Worm (Caenorhabditis elegans): ENCODE measurements around the gene toe-2.

toe-2 gene

ce11 chrII:6520103-6520502 is 1.1 kb downstream of the toe-2 start:
- TF ChIP-seq ztf-29 (GFP tag; IDR thresholded peaks at IDR 0.05): no peak
- TF ChIP-seq T22C8.4 (GFP tag; IDR thresholded peaks at IDR 0.05): no peak
- TF ChIP-seq med-1 (GFP tag; optimal IDR thresholded peaks at IDR 0.05; ENCODE audit: insufficient read depth): no peak
- no peak for TF ChIP-seq ztf-23 (GFP tag; IDR thresholded peaks at IDR 0.05)
- no peak for TF ChIP-seq tab-1 (GFP tag; IDR thresholded peaks at IDR 0.05)
- no peak for TF ChIP-seq cog-1 (tag; optimal IDR thresholded peaks at IDR 0.05)
- TF ChIP-seq ref-1 (GFP tag; conservative IDR thresholded peaks at IDR 0.05): no peak
- TF ChIP-seq flt-1 (GFP tag; IDR thresholded peaks at IDR 0.05): no peak
- TF ChIP-seq klf-2 (GFP tag; conservative IDR thresholded peaks at IDR 0.05): no peak

- no peak for TF ChIP-seq ref-1 (GFP tag; conservative IDR thresholded peaks at IDR 0.05)
- no peak for TF ChIP-seq klf-2 (GFP tag; conservative IDR thresholded peaks at IDR 0.05)
- TF ChIP-seq tab-1 (GFP tag; IDR thresholded peaks at IDR 0.05): no peak
Measured at ce11 chrII:6519703-6520102, 1.5 kb downstream of the toe-2 start.

ce11 chrII:6516276-6516675 is 4.9 kb downstream of the toe-2 start, which contains the start of gene C56E6.7:
Gene C56E6.7 (plus strand): TSS chrII:6516576.
- TF ChIP-seq ztf-29 (GFP tag; IDR thresholded peaks at IDR 0.05) (no peak), flt-1 (GFP tag; IDR thresholded peaks at IDR 0.05) (no peak), T22C8.4 (GFP tag; IDR thresholded peaks at IDR 0.05) (no peak), ref-1 (GFP tag; conservative IDR thresholded peaks at IDR 0.05) (no peak), cog-1 (tag; optimal IDR thresholded peaks at IDR 0.05) (no peak), ztf-23 (GFP tag; IDR thresholded peaks at IDR 0.05) (no peak), tab-1 (GFP tag; IDR thresholded peaks at IDR 0.05) (no peak), klf-2 (GFP tag; conservative IDR thresholded peaks at IDR 0.05) (no peak), med-1 (GFP tag; optimal IDR thresholded peaks at IDR 0.05; ENCODE audit: insufficient read depth) (no peak)

- TF ChIP-seq cog-1 (tag; optimal IDR thresholded peaks at IDR 0.05): no peak
Measured at ce11 chrII:6513911-6514310, 7.3 kb downstream of the toe-2 start, which contains the start of gene R05G9R.1. Gene R05G9R.1 (minus strand): TSS chrII:6514011.

ce11 chrII:6513357-6513756 is 7.8 kb downstream of the toe-2 start:
- TF ChIP-seq ztf-23 (GFP tag; IDR thresholded peaks at IDR 0.05) (no peak), med-1 (GFP tag; optimal IDR thresholded peaks at IDR 0.05; ENCODE audit: insufficient read depth) (no peak), klf-2 (GFP tag; conservative IDR thresholded peaks at IDR 0.05) (no peak), T22C8.4 (GFP tag; IDR thresholded peaks at IDR 0.05) (no peak), ref-1 (GFP tag; conservative IDR thresholded peaks at IDR 0.05) (no peak)

- TF ChIP-seq T22C8.4 (GFP tag; IDR thresholded peaks at IDR 0.05): no peak
- no peak for TF ChIP-seq ztf-23 (GFP tag; IDR thresholded peaks at IDR 0.05)
- TF ChIP-seq ref-1 (GFP tag; conservative IDR thresholded peaks at IDR 0.05): no peak
- no peak for TF ChIP-seq med-1 (GFP tag; optimal IDR thresholded peaks at IDR 0.05; ENCODE audit: insufficient read depth)
- TF ChIP-seq tab-1 (GFP tag; IDR thresholded peaks at IDR 0.05): no peak
- no peak for TF ChIP-seq ztf-29 (GFP tag; IDR thresholded peaks at IDR 0.05)
- no peak for TF ChIP-seq flt-1 (GFP tag; IDR thresholded peaks at IDR 0.05)
- TF ChIP-seq cog-1 (tag; optimal IDR thresholded peaks at IDR 0.05): no peak
- TF ChIP-seq klf-2 (GFP tag; conservative IDR thresholded peaks at IDR 0.05): no peak
Measured at ce11 chrII:6502826-6503225, 18.4 kb downstream of the toe-2 start, which contains the start of gene R05G9.1. Gene R05G9.1 (plus strand): TSS chrII:6503168.

- TF ChIP-seq flt-1 (GFP tag; IDR thresholded peaks at IDR 0.05) (no peak), cog-1 (tag; optimal IDR thresholded peaks at IDR 0.05) (no peak), ztf-23 (GFP tag; IDR thresholded peaks at IDR 0.05) (no peak), klf-2 (GFP tag; conservative IDR thresholded peaks at IDR 0.05) (no peak), ztf-29 (GFP tag; IDR thresholded peaks at IDR 0.05) (no peak), ref-1 (GFP tag; conservative IDR thresholded peaks at IDR 0.05) (no peak), med-1 (GFP tag; optimal IDR thresholded peaks at IDR 0.05; ENCODE audit: insufficient read depth) (no peak), tab-1 (GFP tag; IDR thresholded peaks at IDR 0.05) (no peak), T22C8.4 (GFP tag; IDR thresholded peaks at IDR 0.05) (no peak)
Measured at ce11 chrII:6501420-6501819, 19.8 kb downstream of the toe-2 start, which contains the start of gene R05G9.3. Gene R05G9.3 (minus strand): TSS chrII:6501520.

ce11 chrII:6500161-6500560 is 21.0 kb downstream of the toe-2 start, which contains the start of gene R05G9.5:
Gene R05G9.5 (minus strand): TSS chrII:6500261.
- TF ChIP-seq tab-1 (GFP tag; IDR thresholded peaks at IDR 0.05) (no peak), T22C8.4 (GFP tag; IDR thresholded peaks at IDR 0.05) (no peak), ref-1 (GFP tag; conservative IDR thresholded peaks at IDR 0.05) (no peak), ztf-29 (GFP tag; IDR thresholded peaks at IDR 0.05) (no peak)

- TF ChIP-seq klf-2 (GFP tag; conservative IDR thresholded peaks at IDR 0.05) (no peak), tab-1 (GFP tag; IDR thresholded peaks at IDR 0.05) (no peak), flt-1 (GFP tag; IDR thresholded peaks at IDR 0.05) (no peak), ztf-23 (GFP tag; IDR thresholded peaks at IDR 0.05) (no peak), cog-1 (tag; optimal IDR thresholded peaks at IDR 0.05) (no peak), T22C8.4 (GFP tag; IDR thresholded peaks at IDR 0.05) (no peak), med-1 (GFP tag; optimal IDR thresholded peaks at IDR 0.05; ENCODE audit: insufficient read depth) (no peak), ztf-29 (GFP tag; IDR thresholded peaks at IDR 0.05) (no peak), ref-1 (GFP tag; conservative IDR thresholded peaks at IDR 0.05) (no peak)
Measured at ce11 chrII:6499067-6499466, 22.1 kb downstream of the toe-2 start, which contains the start of gene twk-49. Gene twk-49 (minus strand): TSS chrII:6499167.

ce11 chrII:6498609-6499008 is 22.6 kb downstream of the toe-2 start:
- TF ChIP-seq cog-1 (tag; optimal IDR thresholded peaks at IDR 0.05): no peak
- TF ChIP-seq klf-2 (GFP tag; conservative IDR thresholded peaks at IDR 0.05): no peak
- no peak for TF ChIP-seq flt-1 (GFP tag; IDR thresholded peaks at IDR 0.05)
- TF ChIP-seq ztf-29 (GFP tag; IDR thresholded peaks at IDR 0.05): no peak
- no peak for TF ChIP-seq tab-1 (GFP tag; IDR thresholded peaks at IDR 0.05)
- TF ChIP-seq ztf-23 (GFP tag; IDR thresholded peaks at IDR 0.05): no peak
- no peak for TF ChIP-seq med-1 (GFP tag; optimal IDR thresholded peaks at IDR 0.05; ENCODE audit: insufficient read depth)
- TF ChIP-seq ref-1 (GFP tag; conservative IDR thresholded peaks at IDR 0.05): no peak
- TF ChIP-seq T22C8.4 (GFP tag; IDR thresholded peaks at IDR 0.05): no peak

Measured in whole organism, midembryonic.